Fruit fly (Drosophila melanogaster) S2 (cell line): ENCODE data around the gene CG15160.

ENCODE experiments used
- CG8478 ChIP-seq: fragments of >200 bp; optimal IDR thresholded peaks from 2 replicates; lab custom pipeline; 2018
- CTCF ChIP-seq, 2 experiments: fragments of >200 bp; optimal IDR thresholded peaks; 2 replicates each; lab custom pipeline; 2018

dm6 chr2L:18604986-18605385, 14.3 kb downstream of the CG15160 start, which contains the start of gene CG10413:
- TF ChIP-seq CTCF (optimal IDR thresholded peaks at IDR 0.05; lab: Kevin White, UChicago) (no peak), CG8478 (no peak)
